Worm (Caenorhabditis elegans) whole organism, early embryonic: ENCODE data around the gene Y54G2A.45.

Source experiments
- B0310.2 ChIP-seq: sonication (generic microtip); optimal IDR thresholded peaks from 2 replicates; lab custom pipeline; 2016; ENCODE audit warnings: mild to moderate bottlenecking, missing genetic modification characterization, missing compliant biosample characterization
- F13C5.2 ChIP-seq: sonication (generic microtip); optimal IDR thresholded peaks from 2 replicates; lab custom pipeline; 2017; ENCODE audit warnings: mild to moderate bottlenecking, missing genetic modification characterization, inconsistent platforms, missing compliant biosample characterization
- aly-1 ChIP-seq: sonication (generic microtip); optimal IDR thresholded peaks from 2 replicates; lab custom pipeline; 2016; ENCODE audit warnings: missing genetic modification characterization, missing compliant biosample characterization
- ama-1 ChIP-seq: fragments of 150-350 bp; optimal IDR thresholded peaks from 2 replicates; lab custom pipeline; 2014
- ceh-13 ChIP-seq: fragments of 200-800 bp; sonication (Bioruptor generic); optimal IDR thresholded peaks from 2 replicates; lab custom pipeline; 2018; ENCODE audit warnings: mild to moderate bottlenecking, missing genetic modification characterization, missing compliant biosample characterization
- ceh-36 ChIP-seq: sonication (generic microtip); optimal IDR thresholded peaks from 2 replicates; lab custom pipeline; 2016; ENCODE audit warnings: missing genetic modification characterization, inconsistent platforms, missing compliant biosample characterization
- ets-7 ChIP-seq: sonication (generic microtip); optimal IDR thresholded peaks from 2 replicates; lab custom pipeline; 2016; ENCODE audit warnings: missing genotype, missing genetic modification characterization, missing compliant biosample characterization
- flt-1 ChIP-seq: fragments of 200-800 bp; sonication (Bioruptor generic); IDR thresholded peaks from 2 replicates; pipeline ENCODE4 v1.3.6; 2022; ENCODE audit warnings: missing genetic modification characterization, missing compliant biosample characterization
- hmbx-1 ChIP-seq: sonication (generic microtip); optimal IDR thresholded peaks from 2 replicates; lab custom pipeline; 2016; ENCODE audit warnings: mild to moderate bottlenecking, missing genetic modification characterization, missing compliant biosample characterization
- hmg-4 ChIP-seq: fragments of 200-800 bp; sonication (Bioruptor generic); optimal IDR thresholded peaks from 2 replicates; lab custom pipeline; 2018; ENCODE audit warnings: mild to moderate bottlenecking, missing genetic modification characterization, missing compliant biosample characterization
- hnd-1 ChIP-seq: sonication (generic microtip); optimal IDR thresholded peaks from 2 replicates; lab custom pipeline; 2016; ENCODE audit warnings: missing genetic modification characterization, missing compliant biosample characterization
- pes-1 ChIP-seq: fragments of 200-800 bp; sonication (Bioruptor generic); IDR thresholded peaks from 2 replicates; pipeline ENCODE4 v1.3.6; 2022; ENCODE audit warnings: missing genetic modification reagents, missing genetic modification characterization, missing compliant biosample characterization
- scrt-1 ChIP-seq: fragments of 200-800 bp; sonication (Bioruptor generic); IDR thresholded peaks from 2 replicates; pipeline ENCODE4 v1.3.6; 2022; ENCODE audit warnings: missing genetic modification characterization, missing compliant biosample characterization
- sea-1 ChIP-seq: fragments of 200-800 bp; sonication (Bioruptor generic); conservative IDR thresholded peaks from 2 replicates; pipeline ENCODE4 v1.3.6; 2022; ENCODE audit warnings: missing genetic modification characterization, missing compliant biosample characterization
- tbx-11 ChIP-seq: fragments of 200-800 bp; sonication (Bioruptor generic); IDR thresholded peaks from 2 replicates; pipeline ENCODE4 v1.3.6; 2022; ENCODE audit warnings: missing genetic modification characterization, missing compliant biosample characterization
- tbx-37 ChIP-seq: fragments of 200-800 bp; sonication (Bioruptor generic); conservative IDR thresholded peaks from 2 replicates; pipeline ENCODE4 v1.3.6; 2022; ENCODE audit warnings: missing genetic modification reagents, missing genetic modification characterization, missing compliant biosample characterization
- tra-4 ChIP-seq: sonication (generic microtip); optimal IDR thresholded peaks from 2 replicates; lab custom pipeline; 2017; ENCODE audit warnings: missing genetic modification characterization, missing compliant biosample characterization

Gene Y54G2A.45

DNA sequence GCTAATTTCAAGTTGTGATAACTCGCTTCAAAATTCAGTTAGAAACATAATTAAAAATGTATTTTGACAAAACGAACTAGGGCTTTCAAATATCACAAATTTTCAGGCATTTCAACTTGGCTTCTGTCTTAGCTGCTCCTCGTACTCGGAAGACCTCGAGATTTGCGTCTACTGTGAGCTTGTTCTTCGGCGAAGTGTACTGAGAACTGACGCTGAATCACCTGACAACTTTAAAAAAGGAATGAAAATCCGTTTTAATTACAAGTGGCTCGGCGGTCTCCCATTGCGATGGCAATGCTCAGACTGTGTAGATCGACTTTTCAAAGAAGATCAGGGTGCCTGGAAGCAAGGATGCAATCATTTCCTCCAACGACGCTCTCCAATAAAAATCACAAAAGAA is 44.9 kb downstream of the Y54G2A.45 start, which contains the start of gene clec-85:
clec-85 (plus strand) TSS at position 301 of the 400 bp plus-strand sequence.
- TF ChIP-seq B0310.2: no peak
- no peak for TF ChIP-seq hmbx-1 (tag; lab: Kevin White, UChicago)
- no peak for TF ChIP-seq hnd-1 (tag; lab: Kevin White, UChicago)
- TF ChIP-seq aly-1 (tag; lab: Kevin White, UChicago): no peak
- TF ChIP-seq tbx-11 (GFP tag; lab: Robert Waterston, UW): no peak
- no peak for TF ChIP-seq flt-1 (GFP tag; lab: Robert Waterston, UW)
- TF ChIP-seq tbx-37: no peak

DNA sequence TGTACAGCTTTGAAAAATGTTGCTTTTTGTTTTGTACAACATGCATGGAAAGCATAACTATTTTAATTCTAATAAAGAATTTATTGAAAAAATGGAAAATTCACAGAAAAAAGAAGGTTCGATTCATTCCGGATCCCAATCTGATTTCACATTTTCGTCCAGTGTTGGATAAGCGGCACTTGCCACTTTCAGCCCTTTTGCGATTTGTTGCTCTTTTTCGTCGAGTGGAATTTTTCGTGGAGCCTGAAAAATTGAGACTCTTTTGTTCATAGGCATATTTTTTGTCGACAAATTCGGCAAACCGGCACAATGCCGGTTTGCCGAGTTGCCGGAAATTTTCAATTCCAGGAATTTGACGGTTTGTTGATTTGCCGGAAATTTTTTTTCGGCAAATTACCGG is 46.0 kb downstream of the Y54G2A.45 start:
- TF ChIP-seq B0310.2 (no peak), ceh-36 (tag; lab: Kevin White, UChicago) (no peak), ama-1 (lab: Kevin White, UChicago) (no peak), F13C5.2 (tag; lab: Kevin White, UChicago) (no peak), flt-1 (GFP tag; lab: Robert Waterston, UW) (no peak), ceh-13 (GFP tag; lab: Kevin White, UChicago) (no peak), tbx-37 (no peak), sea-1 (no peak), hmg-4 (GFP tag; lab: Kevin White, UChicago) (no peak)

DNA sequence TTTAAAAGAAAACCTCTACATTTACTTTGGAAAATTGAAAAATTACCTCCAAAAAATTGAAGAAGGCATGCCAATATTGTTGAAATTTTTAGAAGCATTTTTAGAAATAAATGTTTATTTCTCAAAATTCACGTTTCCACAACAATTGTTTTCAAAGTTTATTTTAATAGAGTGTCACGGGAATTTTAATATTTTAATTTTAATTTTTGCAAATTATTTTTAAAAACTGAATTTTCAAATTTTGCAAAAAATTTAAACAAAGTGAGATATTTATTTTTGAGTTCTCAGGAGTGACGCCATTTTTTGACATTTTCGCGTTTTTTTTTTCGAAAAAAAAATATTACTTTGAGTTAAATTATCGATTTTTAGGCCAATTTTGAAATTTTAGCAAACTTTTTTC is 47.5 kb downstream of the Y54G2A.45 start, which contains the start of gene Y54G2A.49:
Y54G2A.49 (minus strand) TSS at position 101 of the 400 bp plus-strand sequence.
- TF ChIP-seq hnd-1 (tag; lab: Kevin White, UChicago) (no peak), hmbx-1 (tag; lab: Kevin White, UChicago) (no peak), sea-1 (no peak), tbx-37 (no peak)

DNA sequence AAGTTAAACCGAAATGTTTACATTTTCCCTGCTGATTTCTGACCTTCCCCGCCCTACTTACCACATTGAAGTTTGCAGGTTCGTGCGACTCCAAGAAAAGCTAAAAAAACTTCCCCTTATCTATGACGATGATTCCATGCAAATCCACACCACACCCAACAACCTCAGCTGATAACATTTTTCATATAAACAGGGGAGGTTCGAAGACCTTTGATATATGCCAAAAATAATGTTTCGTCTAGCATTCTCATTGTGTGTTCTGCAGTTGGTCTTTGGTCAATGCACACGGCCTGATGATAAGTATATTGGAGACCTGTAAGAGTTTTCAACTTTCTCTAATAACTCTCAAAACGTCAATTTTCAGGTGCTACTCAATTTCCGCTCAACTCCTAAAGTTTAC is 48.5 kb downstream of the Y54G2A.45 start:
- no peak for TF ChIP-seq tra-4 (tag; lab: Kevin White, UChicago)
- TF ChIP-seq pes-1: no peak
- TF ChIP-seq ceh-36 (tag; lab: Kevin White, UChicago): no peak
- no peak for TF ChIP-seq tbx-11 (GFP tag; lab: Robert Waterston, UW)
- no peak for TF ChIP-seq flt-1 (GFP tag; lab: Robert Waterston, UW)
- TF ChIP-seq ama-1 (lab: Kevin White, UChicago): no peak
- TF ChIP-seq B0310.2: no peak
- no peak for TF ChIP-seq tbx-37
- no peak for TF ChIP-seq scrt-1
- no peak for TF ChIP-seq sea-1
- no peak for TF ChIP-seq hnd-1 (tag; lab: Kevin White, UChicago)
- no peak for TF ChIP-seq ceh-13 (GFP tag; lab: Kevin White, UChicago)
- no peak for TF ChIP-seq F13C5.2 (tag; lab: Kevin White, UChicago)

DNA sequence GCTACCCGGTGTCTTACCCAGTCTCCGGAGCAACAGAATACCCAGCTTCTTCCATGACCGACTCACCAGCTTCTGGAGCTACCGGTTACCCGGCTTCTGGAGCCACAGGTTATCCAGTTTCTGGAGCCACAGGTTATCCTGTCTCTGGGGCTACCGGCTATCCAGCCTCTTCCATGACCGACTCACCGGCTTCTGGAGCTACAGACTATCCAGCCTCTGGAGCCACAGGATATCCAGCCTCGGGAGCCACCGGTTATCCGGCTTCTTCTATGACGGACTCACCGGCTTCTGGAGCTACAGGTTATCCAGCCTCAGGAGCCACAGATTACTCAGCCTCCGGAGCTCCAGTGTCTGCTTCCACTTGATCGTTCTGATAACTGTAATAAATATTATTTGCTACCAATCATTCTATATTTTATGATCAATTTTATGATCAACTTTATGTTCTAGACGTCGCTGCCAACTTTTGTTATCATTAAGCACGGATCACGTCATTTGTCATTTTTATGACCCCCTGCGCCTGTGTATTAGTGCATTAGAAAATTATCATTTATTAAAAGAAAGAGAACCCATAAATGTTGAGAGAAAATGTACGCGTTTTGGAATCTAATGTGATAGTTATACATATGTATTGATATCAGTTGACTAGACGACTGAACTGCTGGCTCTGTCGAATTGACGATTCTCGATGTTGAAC is 49.5 kb downstream of the Y54G2A.45 start:
- no peak for TF ChIP-seq hnd-1 (tag; lab: Kevin White, UChicago)
- no peak for TF ChIP-seq F13C5.2 (tag; lab: Kevin White, UChicago)
- TF ChIP-seq tra-4 (tag; lab: Kevin White, UChicago): no peak
- TF ChIP-seq ets-7 (tag; lab: Kevin White, UChicago): no peak
- TF ChIP-seq aly-1 (tag; lab: Kevin White, UChicago): no peak
- TF ChIP-seq pes-1: no peak
- TF ChIP-seq ceh-36 (tag; lab: Kevin White, UChicago): no peak
- TF ChIP-seq hmbx-1 (tag; lab: Kevin White, UChicago): no peak
- TF ChIP-seq ceh-13 (GFP tag; lab: Kevin White, UChicago): no peak
- no peak for TF ChIP-seq tbx-11 (GFP tag; lab: Robert Waterston, UW)
